Fruit fly (Drosophila melanogaster) whole organism, larva: ENCODE results near the gene CG14182.

Source experiments
- noc ChIP-seq: fragments of 200-800 bp; sonication (Bioruptor generic); optimal IDR thresholded peaks from 3 replicates; lab custom pipeline; 2019; ENCODE audit warnings: missing biosample characterization, mild to moderate bottlenecking, missing genetic modification characterization, moderate library complexity

CG14182 gene

dm6 chr3L:19979592-19979991 lies at the start of gene CG14182:
Gene CG14182 (minus strand): TSS chr3L:19979812.
- TF ChIP-seq noc (tag; lab: Kevin White, UChicago): no peak

dm6 chr3L:20028753-20029152 lies 49.1 kb upstream of the CG14182 start, which contains the start of gene Lamtor1:
Gene Lamtor1 (minus strand): TSS chr3L:20029020.
- TF ChIP-seq noc (tag; lab: Kevin White, UChicago): no peak

dm6 chr3L:20027735-20028134 lies 48.1 kb upstream of the CG14182 start, which contains the start of gene CG14183:
Gene CG14183 (minus strand): TSS chr3L:20027835.
- TF ChIP-seq noc (tag; lab: Kevin White, UChicago): no peak

- no peak for TF ChIP-seq noc (tag; lab: Kevin White, UChicago)
Measured at dm6 chr3L:20006269-20007265, 27.0 kb upstream of the CG14182 start.

- no peak for TF ChIP-seq noc (tag; lab: Kevin White, UChicago)
Measured at dm6 chr3L:20005033-20005782, 25.6 kb upstream of the CG14182 start, which contains the start of gene kug. Gene kug (plus strand): TSS chr3L:20005301.

dm6 chr3L:20004442-20004869 lies 24.8 kb upstream of the CG14182 start:
- no peak for TF ChIP-seq noc (tag; lab: Kevin White, UChicago)

DNA sequence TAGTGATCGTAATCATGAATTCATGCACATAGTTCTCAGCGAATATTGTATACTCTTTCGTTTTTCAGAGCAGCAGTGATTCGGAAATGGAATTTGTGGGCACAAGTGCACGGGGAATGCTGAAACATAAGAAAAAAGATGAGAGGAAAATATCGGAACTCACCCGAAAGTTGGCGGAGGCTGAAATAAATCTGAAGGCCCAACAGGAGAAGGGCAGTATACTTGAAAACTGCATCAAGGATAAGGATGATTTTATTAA lies 23.6 kb upstream of the CG14182 start:
- TF ChIP-seq noc (tag; lab: Kevin White, UChicago): no peak

DNA sequence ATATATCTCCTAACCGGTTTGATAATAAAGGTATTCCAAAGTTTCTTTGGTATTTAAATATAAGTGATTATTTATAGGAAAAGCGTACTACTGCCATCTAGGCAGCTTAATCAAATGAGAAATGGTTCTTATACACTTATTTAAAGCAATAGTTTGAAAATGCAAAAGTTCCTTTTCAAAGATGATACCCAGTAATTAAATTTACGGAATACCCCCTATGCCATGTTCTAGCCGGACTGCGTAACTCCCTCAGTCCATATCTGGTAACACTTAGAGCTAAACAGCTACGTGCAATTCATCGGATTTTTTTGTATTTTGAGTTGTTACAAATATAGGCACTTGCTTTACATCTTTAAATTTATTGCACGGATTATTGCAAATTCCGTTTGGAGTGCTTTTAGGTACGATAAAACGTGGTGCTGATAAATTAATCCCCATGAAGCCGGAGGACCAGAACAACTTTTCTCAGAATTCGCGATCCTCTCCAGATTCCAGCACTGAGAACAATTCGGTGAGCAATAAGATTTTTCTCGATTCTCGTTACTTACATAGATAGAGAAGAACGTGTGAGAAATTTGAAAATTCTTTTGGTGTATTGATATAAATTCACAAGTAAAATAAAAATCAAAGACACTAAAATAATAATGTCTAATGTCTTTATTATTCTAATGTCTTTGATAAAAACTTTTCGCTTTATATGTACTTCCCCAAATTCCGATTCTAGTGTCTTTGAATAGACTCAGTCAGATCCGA lies 23.0 kb upstream of the CG14182 start, which contains the start of gene CG7668:
Gene CG7668 (plus strand): TSS at position 255 of the 753 bp plus-strand sequence.
- TF ChIP-seq noc (tag; lab: Kevin White, UChicago): peak; percentile 88

DNA sequence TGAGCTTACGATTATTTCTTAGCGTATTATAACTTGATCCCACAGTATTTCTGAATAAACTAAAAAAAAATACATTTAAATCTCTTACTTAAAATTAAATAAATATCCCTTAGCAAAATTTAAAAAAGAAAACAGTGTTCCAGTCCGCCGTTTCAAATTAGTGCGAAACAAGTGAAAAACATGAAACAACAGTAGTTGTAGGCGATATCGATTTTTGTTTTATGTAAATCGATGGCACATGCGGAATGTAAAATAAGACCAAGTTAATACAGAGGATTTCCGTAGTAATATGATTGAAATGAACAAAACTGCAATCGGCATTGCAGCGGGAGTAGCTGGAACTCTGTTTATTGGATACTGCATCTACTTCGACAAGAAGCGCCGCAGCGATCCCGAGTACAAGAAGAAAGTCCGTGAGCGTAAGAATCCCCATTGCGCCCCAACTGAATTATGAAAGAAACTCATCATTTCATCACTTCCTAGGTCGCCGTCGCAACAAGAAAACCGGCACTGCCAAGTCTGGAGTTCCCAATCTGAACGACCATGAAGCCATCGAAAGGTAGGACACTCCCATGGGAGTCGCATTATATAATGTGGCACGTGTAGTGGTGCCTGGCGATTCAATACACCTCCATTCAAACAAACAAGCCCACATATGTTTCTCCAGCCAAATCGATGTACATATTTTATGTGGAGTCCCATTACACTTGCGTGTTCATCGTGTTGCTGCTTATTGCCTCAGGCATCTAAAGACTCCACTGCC lies 21.4 kb upstream of the CG14182 start:
- no peak for TF ChIP-seq noc (tag; lab: Kevin White, UChicago)

DNA sequence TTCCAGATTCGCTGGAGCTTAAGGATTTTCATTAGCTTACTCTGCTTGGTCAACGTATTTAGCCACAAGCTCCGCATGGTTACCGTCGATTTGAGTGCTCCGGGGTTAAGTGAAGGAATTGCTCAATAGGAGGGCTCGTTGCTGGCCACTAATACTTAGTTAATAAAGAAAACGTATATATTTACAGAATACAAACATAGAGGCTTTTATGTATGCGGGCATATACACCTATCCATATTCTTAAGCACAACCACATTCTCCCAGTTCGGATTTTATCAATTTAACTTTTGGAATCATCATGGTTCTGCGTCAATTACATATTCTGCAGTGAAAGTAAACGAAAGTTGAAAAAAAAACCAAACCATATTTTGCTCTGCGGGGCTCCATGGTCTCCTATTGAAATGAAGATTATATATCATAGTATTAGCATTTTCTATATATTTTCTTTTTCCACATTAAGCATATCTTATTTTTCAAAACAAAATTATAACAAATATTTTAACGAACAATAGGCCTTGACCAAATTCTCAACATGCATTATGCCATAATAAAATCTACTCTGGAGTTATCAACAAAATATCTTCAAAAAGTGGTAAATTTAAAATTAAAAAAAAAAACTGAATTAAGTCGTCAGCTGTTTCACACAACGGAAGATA lies 20.6 kb upstream of the CG14182 start, which contains the start of the genes Tom20 and Gabat:
Gene Tom20 (plus strand): TSS at position 564 of the 656 bp plus-strand sequence.
Gene Gabat (minus strand): TSS at position 606 of the 656 bp plus-strand sequence.
- no peak for TF ChIP-seq noc (tag; lab: Kevin White, UChicago)

DNA sequence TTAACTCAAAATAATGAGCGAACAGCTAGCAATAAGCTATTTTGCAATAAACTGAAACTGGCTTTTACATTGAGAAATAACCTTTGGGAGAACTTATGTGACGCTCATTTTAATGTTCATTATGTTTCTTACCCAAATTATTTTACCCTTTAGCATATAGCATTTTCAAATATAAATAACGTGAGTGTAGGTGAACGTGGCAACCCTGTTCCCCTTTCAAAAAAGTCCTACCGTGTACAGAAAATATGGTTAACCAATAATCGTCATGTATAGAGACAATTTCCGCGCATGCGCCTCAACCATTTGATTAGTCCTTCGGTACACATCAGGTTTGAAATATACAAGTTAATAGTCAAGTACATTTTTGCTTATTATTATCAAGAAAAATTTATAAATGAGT lies 14.4 kb upstream of the CG14182 start:
- TF ChIP-seq noc (tag; lab: Kevin White, UChicago): no peak

DNA sequence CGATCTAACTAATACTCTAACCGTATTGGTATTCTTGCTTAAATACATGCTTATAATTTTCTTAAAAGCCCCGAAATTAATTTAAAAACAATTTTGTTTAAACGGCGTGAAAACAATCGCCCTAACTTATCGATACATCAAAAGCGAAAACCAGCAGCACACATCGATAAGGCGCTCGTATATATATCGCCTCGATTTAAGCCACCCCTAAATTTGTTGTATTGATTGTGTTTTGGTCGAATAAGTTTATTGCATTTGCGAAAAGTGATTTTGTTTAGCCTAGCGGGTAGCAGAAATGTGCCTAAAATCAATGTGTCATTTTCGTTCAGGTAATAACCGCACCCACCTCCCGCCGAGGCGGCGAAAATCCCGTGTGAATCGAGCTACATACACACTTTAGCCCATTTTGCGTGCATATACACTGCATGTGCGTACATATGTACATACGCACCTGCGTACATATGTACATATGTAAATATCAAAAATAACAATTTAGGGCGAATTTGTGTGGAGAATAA lies 12.2 kb upstream of the CG14182 start, which contains the start of the genes CG7646 and Nca:
Gene CG7646 (plus strand): TSS at position 174 of the 518 bp plus-strand sequence.
Gene Nca (plus strand): TSS at position 174 of the 518 bp plus-strand sequence.
- TF ChIP-seq noc (tag; lab: Kevin White, UChicago): no peak

DNA sequence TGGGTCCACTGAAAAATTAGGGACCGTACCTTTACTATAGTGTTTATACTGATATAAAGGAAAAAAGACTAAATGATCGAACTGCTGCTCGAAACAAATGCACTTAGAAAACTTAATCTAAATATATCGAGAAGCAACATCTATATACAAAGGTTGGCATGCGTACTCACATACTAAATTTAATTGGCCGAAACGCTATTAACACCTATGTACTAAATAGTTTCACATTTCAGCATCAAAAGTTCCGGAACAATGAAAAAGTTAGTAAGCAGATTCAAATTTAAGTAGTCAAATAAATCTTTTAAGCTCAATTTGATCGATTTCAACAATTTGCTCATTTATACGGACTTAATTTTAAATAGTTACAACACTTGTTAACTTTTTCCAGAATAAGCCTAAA lies 11.5 kb upstream of the CG14182 start, which contains the start of gene fln:
Gene fln (minus strand): TSS at position 101 of the 400 bp plus-strand sequence.
- no peak for TF ChIP-seq noc (tag; lab: Kevin White, UChicago)
